Worm (Caenorhabditis elegans) whole organism, L4 larva: Measurements from ENCODE around the gene ZK688.5.

Experiments used
- F10B5.3 ChIP-seq: sonication (generic microtip); optimal IDR thresholded peaks from 2 replicates; lab custom pipeline; 2016; ENCODE audit warnings: mild to moderate bottlenecking, missing genetic modification characterization, missing compliant biosample characterization
- F44E2.7 ChIP-seq: fragments of 200-800 bp; sonication (Bioruptor generic); IDR thresholded peaks from 2 replicates; pipeline ENCODE4 v2.1.2; 2022; ENCODE audit warnings: missing genetic modification characterization, missing compliant biosample characterization
- T20F7.1 ChIP-seq: fragments of 200-800 bp; sonication (Bioruptor generic); optimal IDR thresholded peaks from 2 replicates; lab custom pipeline; 2018; ENCODE audit warnings: mild to moderate bottlenecking, missing genetic modification characterization, missing compliant biosample characterization
- Y48G9A.11 ChIP-seq: fragments of 200-800 bp; sonication (Bioruptor generic); IDR thresholded peaks from 2 replicates; pipeline ENCODE4 v1.3.6; 2022; ENCODE audit warnings: missing genetic modification reagents, missing genetic modification characterization, missing compliant biosample characterization
- Y75B8A.6 ChIP-seq: fragments of 200-800 bp; sonication (Bioruptor generic); IDR thresholded peaks from 2 replicates; pipeline ENCODE4 v1.3.6; 2022; ENCODE audit warnings: missing genetic modification reagents, missing genetic modification characterization, missing compliant biosample characterization
- ZK337.2 ChIP-seq: fragments of 200-800 bp; sonication (Bioruptor generic); IDR thresholded peaks from 2 replicates; pipeline ENCODE4 v1.3.6; 2022; ENCODE audit warnings: missing genetic modification reagents, missing genetic modification characterization, missing compliant biosample characterization
- ZK546.5 ChIP-seq, 2 experiments: sonication (generic microtip); optimal IDR thresholded peaks; 2 replicates each; lab custom pipeline; 2017; ENCODE audit warnings: missing biosample characterization in 2 of 2, missing genetic modification characterization in 2 of 2
- aly-2 ChIP-seq: sonication (generic microtip); optimal IDR thresholded peaks from 2 replicates; lab custom pipeline; 2018; ENCODE audit warnings: missing biosample characterization, missing genetic modification characterization
- ama-1 ChIP-seq: fragments of 150-350 bp; optimal IDR thresholded peaks from 2 replicates; lab custom pipeline; 2014; ENCODE audit warnings: inconsistent platforms, mixed read lengths
- arid-1 ChIP-seq: fragments of 200-800 bp; sonication (Bioruptor generic); conservative IDR thresholded peaks from 2 replicates; pipeline ENCODE4 v1.3.6; 2022; ENCODE audit warnings: missing genetic modification reagents, missing genetic modification characterization, missing compliant biosample characterization
- ceh-32 ChIP-seq: sonication (generic microtip); optimal IDR thresholded peaks from 2 replicates; lab custom pipeline; 2016; ENCODE audit warnings: mild to moderate bottlenecking, missing genetic modification characterization, missing compliant biosample characterization; ENCODE audit not compliant: poor library complexity
- ceh-44 ChIP-seq: fragments of 200-800 bp; sonication (Bioruptor generic); IDR thresholded peaks from 2 replicates; pipeline ENCODE4 v1.3.6; 2022; ENCODE audit warnings: missing genetic modification reagents, missing genetic modification characterization, missing compliant biosample characterization
- ceh-62 ChIP-seq: sonication (generic microtip); optimal IDR thresholded peaks from 2 replicates; lab custom pipeline; 2017; ENCODE audit warnings: missing biosample characterization, missing genetic modification characterization
- ctbp-1 ChIP-seq: fragments of 200-800 bp; sonication (Bioruptor generic); IDR thresholded peaks from 2 replicates; pipeline ENCODE4 v1.3.6; 2022; ENCODE audit warnings: missing genetic modification reagents, missing genetic modification characterization, missing compliant biosample characterization
- daf-12 ChIP-seq: fragments of 150-350 bp; optimal IDR thresholded peaks from 2 replicates; lab custom pipeline; 2014; ENCODE audit warnings: missing biosample characterization, missing genetic modification reagents, missing genetic modification characterization
- daf-8 ChIP-seq: fragments of 200-800 bp; sonication (Bioruptor generic); IDR thresholded peaks from 2 replicates; pipeline ENCODE4 v1.3.6; 2022; ENCODE audit warnings: missing genetic modification characterization, missing compliant biosample characterization
- dmd-6 ChIP-seq: fragments of 200-800 bp; sonication (Bioruptor generic); IDR thresholded peaks from 2 replicates; pipeline ENCODE4 v1.3.6; 2022; ENCODE audit warnings: missing genetic modification reagents, missing genetic modification characterization, missing compliant biosample characterization
- dmd-9 ChIP-seq: fragments of 200-800 bp; sonication (Bioruptor generic); IDR thresholded peaks from 2 replicates; pipeline ENCODE4 v1.3.6; 2022; ENCODE audit warnings: missing genetic modification reagents, missing genetic modification characterization, missing compliant biosample characterization
- dpl-1 ChIP-seq: fragments of 150-350 bp; optimal IDR thresholded peaks from 2 replicates; lab custom pipeline; 2014; ENCODE audit warnings: missing biosample characterization, missing genetic modification reagents, missing genetic modification characterization
- duxl-1 ChIP-seq: sonication (generic microtip); optimal IDR thresholded peaks from 2 replicates; lab custom pipeline; 2016; ENCODE audit warnings: mild to moderate bottlenecking, missing genetic modification characterization, moderate library complexity, missing compliant biosample characterization; ENCODE audit not compliant: poor library complexity
- egl-43 ChIP-seq: fragments of 200-800 bp; sonication (Bioruptor generic); IDR thresholded peaks from 2 replicates; pipeline ENCODE4 v1.3.6; 2022; ENCODE audit warnings: missing genetic modification reagents, missing genetic modification characterization, missing compliant biosample characterization
- fkh-10 ChIP-seq: fragments of 150-350 bp; optimal IDR thresholded peaks from 2 replicates; lab custom pipeline; 2014; ENCODE audit warnings: missing biosample characterization, missing genetic modification reagents, missing genetic modification characterization
- fos-1 ChIP-seq: fragments of 150-350 bp; optimal IDR thresholded peaks from 2 replicates; lab custom pipeline; 2014; ENCODE audit warnings: missing biosample characterization, missing genetic modification characterization
- hif-1 ChIP-seq, 2 experiments: sonication (generic microtip); optimal IDR thresholded peaks; 2 replicates each; lab custom pipeline; 2016 to 2017; ENCODE audit warnings: missing compliant biosample characterization in 2 of 2, missing genetic modification characterization in 2 of 2, missing genetic modification reagents in 2 of 2, missing genotype in 2 of 2, mild to moderate bottlenecking in 1 of 2
- hlh-30 ChIP-seq: sonication (generic microtip); optimal IDR thresholded peaks from 2 replicates; lab custom pipeline; 2017; ENCODE audit warnings: antibody characterized with exemption, mild to moderate bottlenecking, missing genetic modification characterization, missing compliant biosample characterization; ENCODE audit not compliant: insufficient read depth
- hmg-1.1 ChIP-seq: fragments of 200-800 bp; sonication (Bioruptor generic); IDR thresholded peaks from 2 replicates; pipeline ENCODE4 v1.3.6; 2022; ENCODE audit warnings: missing genetic modification reagents, missing genetic modification characterization, missing compliant biosample characterization
- lin-15B ChIP-seq: fragments of 150-350 bp; sonication (generic microtip); optimal IDR thresholded peaks from 3 replicates; lab custom pipeline; 2014; ENCODE audit warnings: missing biosample characterization, missing genetic modification characterization
- lir-3 ChIP-seq: sonication (generic microtip); optimal IDR thresholded peaks from 2 replicates; lab custom pipeline; 2016; ENCODE audit warnings: mild to moderate bottlenecking, missing genetic modification characterization, missing compliant biosample characterization
- madf-9 ChIP-seq: fragments of 200-800 bp; sonication (Bioruptor generic); conservative IDR thresholded peaks from 2 replicates; pipeline ENCODE4 v1.3.6; 2022; ENCODE audit warnings: missing genetic modification reagents, missing genetic modification characterization, missing compliant biosample characterization
- mdl-1 ChIP-seq, 2 experiments: fragments of 150-350 bp in 1 of 2; sonication (generic microtip) in 1 of 2; optimal IDR thresholded peaks; 2 replicates each; lab custom pipeline; 2014 to 2017; ENCODE audit warnings: missing biosample characterization in 2 of 2, missing genetic modification characterization in 2 of 2
- mdt-29 ChIP-seq: fragments of 200-800 bp; sonication (Bioruptor generic); IDR thresholded peaks from 2 replicates; pipeline ENCODE4 v1.3.6; 2022; ENCODE audit warnings: missing genetic modification reagents, missing genetic modification characterization, missing compliant biosample characterization
- mep-1 ChIP-seq: fragments of 150-350 bp; sonication (generic microtip); optimal IDR thresholded peaks from 3 replicates; lab custom pipeline; 2014; ENCODE audit warnings: missing biosample characterization, missing genetic modification characterization
- mxl-3 ChIP-seq: fragments of 200-800 bp; sonication (Bioruptor generic); optimal IDR thresholded peaks from 2 replicates; lab custom pipeline; 2018; ENCODE audit warnings: mild to moderate bottlenecking, missing genetic modification characterization, missing compliant biosample characterization
- nhr-102 ChIP-seq: sonication (generic microtip); optimal IDR thresholded peaks from 2 replicates; lab custom pipeline; 2016; ENCODE audit warnings: mild to moderate bottlenecking, missing genetic modification characterization, moderate library complexity, missing compliant biosample characterization
- nhr-11 ChIP-seq: fragments of 150-350 bp; optimal IDR thresholded peaks from 2 replicates; lab custom pipeline; 2014; ENCODE audit warnings: missing biosample characterization, missing genetic modification characterization
- nhr-25 ChIP-seq: sonication (generic microtip); optimal IDR thresholded peaks from 2 replicates; lab custom pipeline; 2017; ENCODE audit warnings: missing genetic modification characterization, mild to moderate bottlenecking, missing compliant biosample characterization, antibody characterized with exemption, moderate library complexity, borderline replicate concordance; ENCODE audit not compliant: insufficient read depth
- nhr-28 ChIP-seq: fragments of 150-350 bp; optimal IDR thresholded peaks from 2 replicates; lab custom pipeline; 2014; ENCODE audit warnings: missing biosample characterization, missing genetic modification characterization
- nhr-6 ChIP-seq: fragments of 150-350 bp; optimal IDR thresholded peaks from 2 replicates; lab custom pipeline; 2014; ENCODE audit warnings: missing biosample characterization, missing genetic modification characterization
- nhr-77 ChIP-seq: fragments of 150-350 bp; optimal IDR thresholded peaks from 2 replicates; lab custom pipeline; 2014; ENCODE audit warnings: missing biosample characterization, missing genetic modification characterization
- pha-4 ChIP-seq, 2 experiments: fragments of 150-350 bp in 1 of 2; fragments of 200-800 bp in 1 of 2; sonication (Bioruptor generic) in 1 of 2; IDR thresholded peaks in 1 of 2; optimal IDR thresholded peaks in 1 of 2; 2 replicates each; pipeline versions ENCODE4 v1.3.6 to Lab custom; 2014 to 2022; ENCODE audit warnings: missing genetic modification characterization in 2 of 2, missing genetic modification reagents in 2 of 2, missing biosample characterization in 1 of 2, missing compliant biosample characterization in 1 of 2
- sdz-12 ChIP-seq: fragments of 200-800 bp; sonication (Bioruptor generic); optimal IDR thresholded peaks from 2 replicates; lab custom pipeline; 2018; ENCODE audit warnings: mild to moderate bottlenecking, missing genetic modification characterization, missing compliant biosample characterization
- set-16 ChIP-seq: fragments of 200-800 bp; sonication (Bioruptor generic); IDR thresholded peaks from 2 replicates; pipeline ENCODE4 v1.3.6; 2022; ENCODE audit warnings: missing genetic modification reagents, missing genetic modification characterization, missing compliant biosample characterization
- spr-3 ChIP-seq: fragments of 200-800 bp; sonication (Bioruptor generic); optimal IDR thresholded peaks from 2 replicates; lab custom pipeline; 2018; ENCODE audit warnings: mild to moderate bottlenecking, missing genetic modification characterization, missing compliant biosample characterization
- tra-1 ChIP-seq: fragments of 200-800 bp; sonication (Bioruptor generic); IDR thresholded peaks from 2 replicates; pipeline ENCODE4 v1.3.6; 2022; ENCODE audit warnings: missing genetic modification reagents, missing genetic modification characterization, missing compliant biosample characterization
- unc-62 ChIP-seq, 3 experiments: fragments of 150-350 bp in 1 of 3; sonication (generic microtip); optimal IDR thresholded peaks in 2 of 3; peaks in 1 of 3; 1 replicate in 1 of 3; 2 replicates in 2 of 3; lab custom pipeline; 2014 to 2017; ENCODE audit warnings: missing biosample characterization in 3 of 3, missing genetic modification characterization in 3 of 3, missing genetic modification reagents in 3 of 3, missing genotype in 1 of 3
- zfp-2 ChIP-seq: sonication (generic microtip); optimal IDR thresholded peaks from 2 replicates; lab custom pipeline; 2016; ENCODE audit warnings: mild to moderate bottlenecking, missing genetic modification characterization, missing compliant biosample characterization
- zip-11 ChIP-seq: fragments of 200-800 bp; sonication (Bioruptor generic); IDR thresholded peaks from 2 replicates; pipeline ENCODE4 v1.3.6; 2022; ENCODE audit warnings: missing genetic modification characterization, missing compliant biosample characterization
- ztf-7 ChIP-seq: fragments of 150-350 bp; optimal IDR thresholded peaks from 2 replicates; lab custom pipeline; 2014; ENCODE audit warnings: missing biosample characterization, missing genetic modification characterization

ZK688.5 gene

DNA sequence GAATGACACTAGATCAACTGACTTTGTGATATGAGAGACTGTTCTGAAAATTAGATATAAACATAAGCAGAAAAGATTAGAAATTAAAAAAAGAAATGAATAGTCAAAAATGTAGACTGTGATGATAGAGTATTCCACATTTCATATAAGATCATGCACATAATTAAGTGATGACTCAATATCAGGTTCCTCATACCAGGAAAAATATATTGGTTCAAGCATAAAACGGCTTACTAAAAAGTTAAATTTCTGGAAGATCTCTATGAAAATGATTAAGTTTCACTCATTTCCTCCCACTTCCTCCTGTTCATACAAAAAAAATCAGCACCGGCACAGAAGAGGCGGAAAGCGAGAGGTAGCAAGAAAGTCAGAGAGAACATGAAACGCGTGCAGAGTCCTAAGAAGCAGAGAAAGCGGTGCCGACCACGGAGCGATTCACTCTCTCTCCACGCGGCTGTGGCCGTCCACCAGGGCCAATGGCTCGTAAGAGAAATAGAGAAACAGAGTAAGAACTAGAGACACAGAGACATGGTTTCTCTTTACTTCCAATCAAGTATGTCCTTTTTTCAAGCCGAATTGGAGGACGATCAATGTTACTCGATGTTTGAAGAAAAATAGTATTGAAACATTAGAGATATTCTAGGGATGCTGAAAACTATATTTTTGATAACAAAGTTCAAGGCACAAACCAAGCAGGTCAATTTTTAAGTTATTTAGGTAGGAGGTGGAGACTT, at the start of gene ZK688.5, which contains the start of gene fahd-1 (continued):
- TF ChIP-seq daf-8 (GFP tag; lab: Robert Waterston, UW): no peak
- peak; percentile 84 for TF ChIP-seq hlh-30 (tag; lab: Kevin White, UChicago)
- TF ChIP-seq sdz-12 (GFP tag; lab: Kevin White, UChicago): no peak
- peak; percentile 47; the same call in 1 of the 2 replicates for TF ChIP-seq arid-1 (GFP tag; lab: Robert Waterston, UW)
- no peak for TF ChIP-seq mdt-29 (GFP tag; lab: Robert Waterston, UW)
- no peak for TF ChIP-seq daf-12
- no peak for TF ChIP-seq ZK546.5 (tag; optimal IDR thresholded peaks at IDR 0.05; lab: Kevin White, UChicago)
- peak; percentile 40 for TF ChIP-seq T20F7.1 (GFP tag; lab: Kevin White, UChicago)
- peak; percentile 85 for TF ChIP-seq nhr-25
- TF ChIP-seq hif-1 (tag; optimal IDR thresholded peaks at IDR 0.05; lab: Kevin White, UChicago): peak in 1 of 2 experiments; percentile 68
- TF ChIP-seq dmd-9 (GFP tag; lab: Robert Waterston, UW): no peak
- TF ChIP-seq set-16 (GFP tag; lab: Robert Waterston, UW): no peak; the same call in 1 of the 2 replicates
- no peak; the same call in 1 of the 2 replicates for TF ChIP-seq pha-4 (GFP tag; IDR thresholded peaks at IDR 0.05; lab: Robert Waterston, UW)
- peak; percentile 63 for TF ChIP-seq pha-4 (tag; optimal IDR thresholded peaks at IDR 0.05; lab: Kevin White, UChicago)
- no peak for TF ChIP-seq unc-62 (GFP tag; optimal IDR thresholded peaks at IDR 0.05 in 1 of 2; lab: Kevin White, UChicago)
- TF ChIP-seq unc-62 (tag; optimal IDR thresholded peaks at IDR 0.05; lab: Kevin White, UChicago): no peak
- TF ChIP-seq duxl-1 (tag; lab: Kevin White, UChicago): no peak
- TF ChIP-seq F10B5.3 (tag; lab: Kevin White, UChicago): no peak
- no peak for TF ChIP-seq egl-43 (GFP tag; lab: Robert Waterston, UW)
- TF ChIP-seq ZK337.2 (GFP tag; lab: Robert Waterston, UW): no peak
- TF ChIP-seq Y48G9A.11 (GFP tag; lab: Robert Waterston, UW): no peak
- TF ChIP-seq fkh-10 (GFP tag; lab: Kevin White, UChicago): peak; percentile 48
- peak; percentile 47 for TF ChIP-seq nhr-6 (tag; lab: Kevin White, UChicago)
- TF ChIP-seq Y75B8A.6 (GFP tag; lab: Robert Waterston, UW): no peak
- TF ChIP-seq dpl-1 (GFP tag; lab: Kevin White, UChicago): peak; percentile 52
- no peak for TF ChIP-seq fos-1 (tag; lab: Kevin White, UChicago)
- peak; percentile 21 for TF ChIP-seq nhr-102 (tag; lab: Kevin White, UChicago)
- no peak for TF ChIP-seq zip-11 (GFP tag; lab: Robert Waterston, UW)
- no peak for TF ChIP-seq lir-3 (tag; lab: Kevin White, UChicago)
- no peak for TF ChIP-seq aly-2
- TF ChIP-seq ztf-7 (tag; lab: Kevin White, UChicago): no peak
- peak; percentile 78 for TF ChIP-seq nhr-11 (tag; lab: Kevin White, UChicago)
- TF ChIP-seq ctbp-1 (GFP tag; lab: Robert Waterston, UW): peak; percentile 57
- TF ChIP-seq nhr-77 (tag; lab: Kevin White, UChicago): no peak
- TF ChIP-seq ceh-44: no peak
- TF ChIP-seq nhr-28 (tag; lab: Kevin White, UChicago): peak; percentile 72
- no peak for TF ChIP-seq ceh-62 (tag; lab: Kevin White, UChicago)
- no peak for TF ChIP-seq madf-9
- no peak for TF ChIP-seq ceh-32 (tag; lab: Kevin White, UChicago)
- TF ChIP-seq tra-1 (GFP tag; lab: Robert Waterston, UW): peak; percentile 42; the same call in 1 of the 2 replicates
- TF ChIP-seq ama-1 (lab: Kevin White, UChicago): no peak
- no peak for TF ChIP-seq F44E2.7
- TF ChIP-seq spr-3 (GFP tag; lab: Kevin White, UChicago): no peak
- TF ChIP-seq mxl-3 (GFP tag; lab: Kevin White, UChicago): peak; percentile 98
- TF ChIP-seq hmg-1.1 (GFP tag; lab: Robert Waterston, UW): peak; percentile 92
- no peak for TF ChIP-seq lin-15B (tag; lab: Kevin White, UChicago)
- TF ChIP-seq zfp-2: no peak
- TF ChIP-seq mdl-1 (tag; optimal IDR thresholded peaks at IDR 0.05; lab: Kevin White, UChicago): peak; percentile 68 to 94
- TF ChIP-seq dmd-6 (GFP tag; lab: Robert Waterston, UW): peak; percentile 72
- TF ChIP-seq mep-1: peak; percentile 88
